Fruit fly (Drosophila melanogaster): Measurements from ENCODE around the gene Trx2.

Gene Trx2

dm6 chr2L:9613006-9613690, at the start of gene Trx2 (continued):
- TF ChIP-seq CG34224 (GFP tag; IDR thresholded peaks at IDR 0.05; ENCODE audit: partially characterized antibody): no peak; the same call in 2 of the 3 replicates
- TF ChIP-seq ab (GFP tag; optimal IDR thresholded peaks at IDR 0.05): no peak
- TF ChIP-seq tna (GFP tag; IDR thresholded peaks at IDR 0.05; ENCODE audit: partially characterized antibody): peak; percentile 49; the same call in 1 of the 2 replicates
- TF ChIP-seq gcm (GFP tag; optimal IDR thresholded peaks at IDR 0.05): peak; percentile 40
- no peak for TF ChIP-seq Gsc (GFP tag; IDR thresholded peaks at IDR 0.05)
- no peak for TF ChIP-seq ewg (GFP tag; optimal IDR thresholded peaks at IDR 0.05)
- TF ChIP-seq unc-4 (GFP tag; IDR thresholded peaks at IDR 0.05; ENCODE audit: partially characterized antibody): 0 out of 2 replicates have a peak, but pooled peaks have one; percentile 28
- TF ChIP-seq CG12219 (GFP tag; optimal IDR thresholded peaks at IDR 0.05): peak; percentile 3
- TF ChIP-seq Doc2 (GFP tag; IDR thresholded peaks at IDR 0.05): no peak
- peak; percentile 45 for TF ChIP-seq hkb (optimal IDR thresholded peaks at IDR 0.05)
- TF ChIP-seq hkb (GFP tag; IDR thresholded peaks at IDR 0.05): peak; percentile 49; the same call in 1 of the 2 replicates
- TF ChIP-seq crp (GFP tag; optimal IDR thresholded peaks at IDR 0.05): no peak
- TF ChIP-seq CG2202 (tag; optimal IDR thresholded peaks at IDR 0.05): no peak
- no peak for TF ChIP-seq CG30403 (GFP tag; optimal IDR thresholded peaks at IDR 0.05)
- TF ChIP-seq bowl (GFP tag; IDR thresholded peaks at IDR 0.05): no peak
- TF ChIP-seq CG11247 (GFP tag; IDR thresholded peaks at IDR 0.05): no peak
- TF ChIP-seq Hr51 (GFP tag; optimal IDR thresholded peaks at IDR 0.05): no peak
- TF ChIP-seq CG12104 (GFP tag; optimal IDR thresholded peaks at IDR 0.05): no peak
- TF ChIP-seq Hand (GFP tag; optimal IDR thresholded peaks at IDR 0.05): peak; percentile 64
- no peak for TF ChIP-seq CG12071 (GFP tag; optimal IDR thresholded peaks at IDR 0.05)
- TF ChIP-seq CG12391 (tag; optimal IDR thresholded peaks at IDR 0.05): no peak
- peak; percentile 16 for TF ChIP-seq unpg (GFP tag; optimal IDR thresholded peaks at IDR 0.05)
- TF ChIP-seq Rfx (GFP tag; IDR thresholded peaks at IDR 0.05): peak; percentile 48; the same call in 1 of the 2 replicates
- TF ChIP-seq Lhr (GFP tag; optimal IDR thresholded peaks at IDR 0.05): no peak
- TF ChIP-seq CG8944 (GFP tag; optimal IDR thresholded peaks at IDR 0.05): no peak
- TF ChIP-seq yki (optimal IDR thresholded peaks at IDR 0.05): peak; percentile 8
- TF ChIP-seq CG10321 (GFP tag; IDR thresholded peaks at IDR 0.05): no peak
- no peak for TF ChIP-seq CG3065 (GFP tag; optimal IDR thresholded peaks at IDR 0.05)
- peak; percentile 88; the same call in 1 of the 2 replicates for TF ChIP-seq Dip2 (GFP tag; IDR thresholded peaks at IDR 0.05)
- TF ChIP-seq CG10209 (GFP tag; optimal IDR thresholded peaks at IDR 0.05): no peak
- TF ChIP-seq Sry-δ (GFP tag; optimal IDR thresholded peaks at IDR 0.05): no peak
- TF ChIP-seq vnd (GFP tag; IDR thresholded peaks at IDR 0.05; ENCODE audit: partially characterized antibody): no peak
- TF ChIP-seq CG15601 (tag; optimal IDR thresholded peaks at IDR 0.05): no peak
- TF ChIP-seq CG2129 (GFP tag; IDR thresholded peaks at IDR 0.05; ENCODE audit: partially characterized antibody): no peak
- TF ChIP-seq CG17612 (GFP tag; IDR thresholded peaks at IDR 0.05): no peak
- no peak for TF ChIP-seq CG8281 (tag; optimal IDR thresholded peaks at IDR 0.05)
- no peak for TF ChIP-seq Dek (tag; optimal IDR thresholded peaks at IDR 0.05)
- TF ChIP-seq CG14014 (GFP tag; IDR thresholded peaks at IDR 0.05): peak; percentile 47; the same call in 1 of the 2 replicates
- TF ChIP-seq Fer1 (GFP tag; optimal IDR thresholded peaks at IDR 0.05): peak; percentile 46
- no peak for TF ChIP-seq Gug (GFP tag; IDR thresholded peaks at IDR 0.05)
- TF ChIP-seq CG13424 (tag; optimal IDR thresholded peaks at IDR 0.05): no peak
- no peak for TF ChIP-seq Lpt (GFP tag; optimal IDR thresholded peaks at IDR 0.05)
- peak; percentile 70 for TF ChIP-seq CG10543 (GFP tag; optimal IDR thresholded peaks at IDR 0.05)
- TF ChIP-seq gfzf (GFP tag; optimal IDR thresholded peaks at IDR 0.05): no peak
- no peak for TF ChIP-seq lmd (GFP tag; IDR thresholded peaks at IDR 0.05)
- no peak for TF ChIP-seq CG10462 (GFP tag; optimal IDR thresholded peaks at IDR 0.05)
- no peak for TF ChIP-seq slp2 (GFP tag; optimal IDR thresholded peaks at IDR 0.05)
- no peak for TF ChIP-seq ash1 (GFP tag; optimal IDR thresholded peaks at IDR 0.05)
- peak; percentile 84 for TF ChIP-seq Jarid2 (GFP tag; optimal IDR thresholded peaks at IDR 0.05)
